Worm (Caenorhabditis elegans) whole organism, L4 larva: ENCODE results near the gene pbo-6.
A peak's percentile ranks its signal among the peaks of the same experiment; 100 is the strongest.

Source experiments
- D1046.2 ChIP-seq: fragments of 200-800 bp; sonication (Bioruptor generic); IDR thresholded peaks from 2 replicates; pipeline ENCODE4 v1.3.6; 2022; ENCODE audit warnings: missing genetic modification characterization, missing compliant biosample characterization
- F37D6.2 ChIP-seq: sonication (generic microtip); optimal IDR thresholded peaks from 2 replicates; lab custom pipeline; 2016; ENCODE audit warnings: mild to moderate bottlenecking, missing genetic modification characterization, missing compliant biosample characterization
- T20F7.1 ChIP-seq: fragments of 200-800 bp; sonication (Bioruptor generic); optimal IDR thresholded peaks from 2 replicates; lab custom pipeline; 2018; ENCODE audit warnings: mild to moderate bottlenecking, missing genetic modification characterization, missing compliant biosample characterization
- Y105C5A.15 ChIP-seq: fragments of 200-800 bp; sonication (Bioruptor generic); IDR thresholded peaks from 2 replicates; pipeline ENCODE4 v1.3.6; 2022; ENCODE audit warnings: missing genetic modification characterization, missing compliant biosample characterization
- Y48G9A.11 ChIP-seq: fragments of 200-800 bp; sonication (Bioruptor generic); IDR thresholded peaks from 2 replicates; pipeline ENCODE4 v1.3.6; 2022; ENCODE audit warnings: missing genetic modification reagents, missing genetic modification characterization, missing compliant biosample characterization
- ZK546.5 ChIP-seq, 2 experiments: sonication (generic microtip); optimal IDR thresholded peaks; 2 replicates each; lab custom pipeline; 2017; ENCODE audit warnings: missing biosample characterization in 2 of 2, missing genetic modification characterization in 2 of 2
- ceh-32 ChIP-seq: sonication (generic microtip); optimal IDR thresholded peaks from 2 replicates; lab custom pipeline; 2016; ENCODE audit warnings: mild to moderate bottlenecking, missing genetic modification characterization, missing compliant biosample characterization; ENCODE audit not compliant: poor library complexity
- ceh-62 ChIP-seq: sonication (generic microtip); optimal IDR thresholded peaks from 2 replicates; lab custom pipeline; 2017; ENCODE audit warnings: missing biosample characterization, missing genetic modification characterization
- cey-2 ChIP-seq: sonication (generic microtip); optimal IDR thresholded peaks from 3 replicates; lab custom pipeline; 2017; ENCODE audit warnings: missing genetic modification characterization, mild to moderate bottlenecking, missing compliant biosample characterization, antibody characterized with exemption, borderline replicate concordance; ENCODE audit not compliant: insufficient read depth
- ctbp-1 ChIP-seq: fragments of 200-800 bp; sonication (Bioruptor generic); IDR thresholded peaks from 2 replicates; pipeline ENCODE4 v1.3.6; 2022; ENCODE audit warnings: missing genetic modification reagents, missing genetic modification characterization, missing compliant biosample characterization
- daf-12 ChIP-seq: fragments of 150-350 bp; optimal IDR thresholded peaks from 2 replicates; lab custom pipeline; 2014; ENCODE audit warnings: missing biosample characterization, missing genetic modification reagents, missing genetic modification characterization
- daf-19 ChIP-seq: fragments of 200-800 bp; sonication (Bioruptor generic); conservative IDR thresholded peaks from 2 replicates; pipeline ENCODE4 v1.3.6; 2022; ENCODE audit warnings: missing genetic modification characterization, missing compliant biosample characterization
- daf-8 ChIP-seq: fragments of 200-800 bp; sonication (Bioruptor generic); IDR thresholded peaks from 2 replicates; pipeline ENCODE4 v1.3.6; 2022; ENCODE audit warnings: missing genetic modification characterization, missing compliant biosample characterization
- dpl-1 ChIP-seq: fragments of 150-350 bp; optimal IDR thresholded peaks from 2 replicates; lab custom pipeline; 2014; ENCODE audit warnings: missing biosample characterization, missing genetic modification reagents, missing genetic modification characterization
- duxl-1 ChIP-seq: sonication (generic microtip); optimal IDR thresholded peaks from 2 replicates; lab custom pipeline; 2016; ENCODE audit warnings: mild to moderate bottlenecking, missing genetic modification characterization, moderate library complexity, missing compliant biosample characterization; ENCODE audit not compliant: poor library complexity
- dve-1 ChIP-seq: sonication (generic microtip); optimal IDR thresholded peaks from 2 replicates; lab custom pipeline; 2017; ENCODE audit warnings: antibody characterized with exemption, mild to moderate bottlenecking, missing genetic modification characterization, missing compliant biosample characterization; ENCODE audit not compliant: insufficient read depth
- egl-43 ChIP-seq: fragments of 200-800 bp; sonication (Bioruptor generic); IDR thresholded peaks from 2 replicates; pipeline ENCODE4 v1.3.6; 2022; ENCODE audit warnings: missing genetic modification reagents, missing genetic modification characterization, missing compliant biosample characterization
- fos-1 ChIP-seq: fragments of 150-350 bp; optimal IDR thresholded peaks from 2 replicates; lab custom pipeline; 2014; ENCODE audit warnings: missing biosample characterization, missing genetic modification characterization
- hlh-11 ChIP-seq: fragments of 200-800 bp; sonication (Bioruptor generic); optimal IDR thresholded peaks from 2 replicates; lab custom pipeline; 2018; ENCODE audit warnings: mild to moderate bottlenecking, missing genetic modification characterization, missing compliant biosample characterization
- hmg-1.1 ChIP-seq: fragments of 200-800 bp; sonication (Bioruptor generic); IDR thresholded peaks from 2 replicates; pipeline ENCODE4 v1.3.6; 2022; ENCODE audit warnings: missing genetic modification reagents, missing genetic modification characterization, missing compliant biosample characterization
- jun-1 ChIP-seq: fragments of 150-350 bp; optimal IDR thresholded peaks from 2 replicates; lab custom pipeline; 2014; ENCODE audit warnings: missing biosample characterization, missing genetic modification reagents, missing genetic modification characterization
- lin-13 ChIP-seq: fragments of 150-350 bp; optimal IDR thresholded peaks from 2 replicates; lab custom pipeline; 2014; ENCODE audit warnings: missing biosample characterization, missing genetic modification reagents, missing genetic modification characterization
- lin-15B ChIP-seq: fragments of 150-350 bp; sonication (generic microtip); optimal IDR thresholded peaks from 3 replicates; lab custom pipeline; 2014; ENCODE audit warnings: missing biosample characterization, missing genetic modification characterization
- lsy-2 ChIP-seq, 2 experiments: fragments of 150-350 bp in 1 of 2; sonication (generic microtip) in 1 of 2; optimal IDR thresholded peaks; 2 replicates each; lab custom pipeline; 2014 to 2017; ENCODE audit warnings: missing biosample characterization in 2 of 2, missing genetic modification characterization in 2 of 2
- madf-5 ChIP-seq, 2 experiments: fragments of 200-800 bp; sonication (Bioruptor generic); IDR thresholded peaks; 2 replicates each; pipeline ENCODE4 v1.3.6; 2022; ENCODE audit warnings: missing compliant biosample characterization in 2 of 2, missing genetic modification characterization in 2 of 2
- mdl-1 ChIP-seq, 2 experiments: fragments of 150-350 bp in 1 of 2; sonication (generic microtip) in 1 of 2; optimal IDR thresholded peaks; 2 replicates each; lab custom pipeline; 2014 to 2017; ENCODE audit warnings: missing biosample characterization in 2 of 2, missing genetic modification characterization in 2 of 2
- mes-2 ChIP-seq: sonication (generic microtip); optimal IDR thresholded peaks from 2 replicates; lab custom pipeline; 2016; ENCODE audit warnings: missing genotype, mild to moderate bottlenecking, missing genetic modification characterization, missing compliant biosample characterization; ENCODE audit not compliant: poor library complexity, severe bottlenecking
- mxl-3 ChIP-seq: fragments of 200-800 bp; sonication (Bioruptor generic); optimal IDR thresholded peaks from 2 replicates; lab custom pipeline; 2018; ENCODE audit warnings: mild to moderate bottlenecking, missing genetic modification characterization, missing compliant biosample characterization
- nhr-237 ChIP-seq: sonication (generic microtip); optimal IDR thresholded peaks from 2 replicates; lab custom pipeline; 2017; ENCODE audit warnings: missing biosample characterization, missing genetic modification characterization
- nhr-28 ChIP-seq: fragments of 150-350 bp; optimal IDR thresholded peaks from 2 replicates; lab custom pipeline; 2014; ENCODE audit warnings: missing biosample characterization, missing genetic modification characterization
- nhr-48 ChIP-seq: sonication (generic microtip); optimal IDR thresholded peaks from 2 replicates; lab custom pipeline; 2016; ENCODE audit warnings: mild to moderate bottlenecking, missing genetic modification characterization, missing compliant biosample characterization
- nhr-76 ChIP-seq: fragments of 150-350 bp; optimal IDR thresholded peaks from 2 replicates; lab custom pipeline; 2014; ENCODE audit warnings: missing biosample characterization, missing genetic modification characterization
- php-3 ChIP-seq: fragments of 200-800 bp; sonication (Bioruptor generic); IDR thresholded peaks from 2 replicates; pipeline ENCODE4 v1.3.6; 2022; ENCODE audit warnings: missing genetic modification reagents, missing genetic modification characterization, missing compliant biosample characterization
- pqm-1 ChIP-seq: sonication (generic microtip); optimal IDR thresholded peaks from 2 replicates; lab custom pipeline; 2017; ENCODE audit warnings: missing biosample characterization, missing genetic modification characterization
- snpc-1.2 ChIP-seq: fragments of 200-800 bp; sonication (Bioruptor generic); IDR thresholded peaks from 2 replicates; pipeline ENCODE4 v1.3.6; 2022; ENCODE audit warnings: missing genetic modification reagents, missing genetic modification characterization, missing compliant biosample characterization
- spr-3 ChIP-seq: fragments of 200-800 bp; sonication (Bioruptor generic); optimal IDR thresholded peaks from 2 replicates; lab custom pipeline; 2018; ENCODE audit warnings: mild to moderate bottlenecking, missing genetic modification characterization, missing compliant biosample characterization
- tag-97 ChIP-seq: fragments of 200-800 bp; sonication (Bioruptor generic); IDR thresholded peaks from 2 replicates; pipeline ENCODE4 v1.3.6; 2022; ENCODE audit warnings: missing genetic modification characterization, missing compliant biosample characterization
- tra-1 ChIP-seq: fragments of 200-800 bp; sonication (Bioruptor generic); IDR thresholded peaks from 2 replicates; pipeline ENCODE4 v1.3.6; 2022; ENCODE audit warnings: missing genetic modification reagents, missing genetic modification characterization, missing compliant biosample characterization
- unc-62 ChIP-seq, 3 experiments: fragments of 150-350 bp in 1 of 3; sonication (generic microtip); optimal IDR thresholded peaks in 2 of 3; peaks in 1 of 3; 1 replicate in 1 of 3; 2 replicates in 2 of 3; lab custom pipeline; 2014 to 2017; ENCODE audit warnings: missing biosample characterization in 3 of 3, missing genetic modification characterization in 3 of 3, missing genetic modification reagents in 3 of 3, missing genotype in 1 of 3
- vab-7 ChIP-seq: fragments of 200-800 bp; sonication (Bioruptor generic); IDR thresholded peaks from 2 replicates; pipeline ENCODE4 v1.3.6; 2022; ENCODE audit warnings: missing genetic modification reagents, missing genetic modification characterization, missing compliant biosample characterization
- zip-11 ChIP-seq: fragments of 200-800 bp; sonication (Bioruptor generic); IDR thresholded peaks from 2 replicates; pipeline ENCODE4 v1.3.6; 2022; ENCODE audit warnings: missing genetic modification characterization, missing compliant biosample characterization
- ztf-7 ChIP-seq: fragments of 150-350 bp; optimal IDR thresholded peaks from 2 replicates; lab custom pipeline; 2014; ENCODE audit warnings: missing biosample characterization, missing genetic modification characterization

pbo-6 gene

ce11 chrX:17420585-17421459 is 8.0 kb upstream of the pbo-6 start (continued):
- TF ChIP-seq mxl-3 (GFP tag; lab: Kevin White, UChicago) (no peak), Y105C5A.15 (GFP tag; lab: Robert Waterston, UW) (no peak), fos-1 (no peak), snpc-1.2 (GFP tag; lab: Robert Waterston, UW) (no peak), T20F7.1 (GFP tag; lab: Kevin White, UChicago) (no peak), spr-3 (GFP tag; lab: Kevin White, UChicago) (no peak), php-3 (no peak), hmg-1.1 (GFP tag; lab: Robert Waterston, UW) (no peak), daf-8 (GFP tag; lab: Robert Waterston, UW) (no peak), D1046.2 (GFP tag; lab: Robert Waterston, UW) (0 out of 2 replicates have a peak, but pooled peaks have one; percentile 5), lin-15B (tag; lab: Kevin White, UChicago) (no peak), ctbp-1 (GFP tag; lab: Robert Waterston, UW) (peak; percentile 36; the same call in 1 of the 2 replicates), tra-1 (GFP tag; lab: Robert Waterston, UW) (no peak)

- peak; percentile 6 for TF ChIP-seq mxl-3 (GFP tag; lab: Kevin White, UChicago)
- TF ChIP-seq zip-11 (GFP tag; lab: Robert Waterston, UW), result no peak
- no peak for TF ChIP-seq jun-1 (tag; lab: Kevin White, UChicago)
- no peak for TF ChIP-seq dpl-1 (GFP tag; lab: Kevin White, UChicago)
- TF ChIP-seq mes-2 (tag; lab: Kevin White, UChicago), result peak; percentile 10
- no peak for TF ChIP-seq ZK546.5 (tag; optimal IDR thresholded peaks at IDR 0.05; lab: Kevin White, UChicago)
- TF ChIP-seq ceh-62, result no peak
- TF ChIP-seq tag-97 (GFP tag; lab: Robert Waterston, UW), result no peak
- TF ChIP-seq F37D6.2 (tag; lab: Kevin White, UChicago), result no peak
- no peak for TF ChIP-seq dve-1 (tag; lab: Kevin White, UChicago)
- TF ChIP-seq lin-13, result no peak
- no peak for TF ChIP-seq D1046.2 (GFP tag; lab: Robert Waterston, UW)
- TF ChIP-seq egl-43 (GFP tag; lab: Robert Waterston, UW), result no peak
- no peak for TF ChIP-seq ceh-32 (tag; lab: Kevin White, UChicago)
- no peak for TF ChIP-seq daf-12
- TF ChIP-seq vab-7 (GFP tag; lab: Robert Waterston, UW), result no peak
- no peak for TF ChIP-seq cey-2 (tag; lab: Kevin White, UChicago)
- TF ChIP-seq daf-19, result no peak
- TF ChIP-seq ztf-7 (tag; lab: Kevin White, UChicago), result no peak
- TF ChIP-seq nhr-76 (tag; lab: Kevin White, UChicago), result no peak
- no peak for TF ChIP-seq lsy-2 (tag; optimal IDR thresholded peaks at IDR 0.05; lab: Kevin White, UChicago)
- peak in 1 of 2 experiments; percentile 50 for TF ChIP-seq mdl-1 (tag; optimal IDR thresholded peaks at IDR 0.05; lab: Kevin White, UChicago)
- no peak for TF ChIP-seq nhr-237 (tag; lab: Kevin White, UChicago)
- TF ChIP-seq nhr-28 (tag; lab: Kevin White, UChicago), result peak; percentile 87
- TF ChIP-seq nhr-48 (tag; lab: Kevin White, UChicago), result peak; percentile 87
- TF ChIP-seq Y48G9A.11, result no peak
- TF ChIP-seq madf-5 (GFP tag; IDR thresholded peaks at IDR 0.05; lab: Robert Waterston, UW), result 0 out of 4 replicates have a peak, but pooled peaks of 1 of the 2 experiments have one; percentile 11
- TF ChIP-seq unc-62 (GFP tag; optimal IDR thresholded peaks at IDR 0.05 in 1 of 2; lab: Kevin White, UChicago), result peak in 1 of 2 experiments; percentile 98
- no peak for TF ChIP-seq unc-62 (tag; optimal IDR thresholded peaks at IDR 0.05; lab: Kevin White, UChicago)
- peak; percentile 51 for TF ChIP-seq hlh-11
- no peak for TF ChIP-seq tra-1 (GFP tag; lab: Robert Waterston, UW)
- no peak for TF ChIP-seq pqm-1
- no peak for TF ChIP-seq duxl-1 (tag; lab: Kevin White, UChicago)
- TF ChIP-seq, all 104 proteins: peak for 8
Observed at ce11 chrX:17421532-17422078, 7.2 kb upstream of the pbo-6 start, which contains the start of gene osm-11. Gene osm-11 (minus strand): TSS chrX:17421582.
